4 worm cellular contexts compared by ENCODE assay signal in the genomic region with DNA sequence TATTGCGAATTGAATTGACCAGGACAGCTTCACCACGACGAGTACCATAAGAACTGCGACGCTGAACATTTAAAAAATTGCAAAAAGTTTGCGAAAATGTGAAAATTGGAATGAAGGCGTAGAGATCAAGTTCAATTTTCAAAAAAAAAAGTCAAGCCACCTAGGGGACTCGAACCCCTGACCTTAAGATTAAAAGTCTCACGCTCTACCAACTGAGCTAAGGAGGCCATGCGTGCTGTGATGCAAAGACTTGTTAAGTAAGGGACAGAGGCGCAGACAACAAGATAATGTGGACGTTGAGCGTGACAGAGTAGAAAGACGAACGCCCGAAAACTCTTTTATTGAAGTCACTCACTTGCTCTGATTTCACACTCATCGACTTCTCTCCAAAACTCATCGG.
TF ChIP-seq lines count a peak whose summit lies in the region.

No protein-coding gene starts in this region.

TF ChIP-seq in whole organism, L2 larva, 48 proteins besides CTCF, POLR2A, EP300 and RAD21 (continues in another document):
- TF ChIP-seq aly-2 (tag; optimal IDR thresholded peaks at IDR 0.05; lab: Kevin White, UChicago) (no peak), unc-55 (GFP tag; optimal IDR thresholded peaks at IDR 0.05; lab: Kevin White, UChicago) (peak; percentile 73), ztf-1 (GFP tag; conservative IDR thresholded peaks at IDR 0.05; lab: Robert Waterston, UW) (no peak), unc-39 (tag; optimal IDR thresholded peaks at IDR 0.05; lab: Kevin White, UChicago) (no peak), crh-2 (tag; optimal IDR thresholded peaks at IDR 0.05; lab: Kevin White, UChicago) (peak; percentile 68), peb-1 (tag; optimal IDR thresholded peaks at IDR 0.05; lab: Kevin White, UChicago) (no peak), blmp-1 (tag; optimal IDR thresholded peaks at IDR 0.05; lab: Kevin White, UChicago; ENCODE audit: insufficient read depth) (no peak), ztf-11 (tag; optimal IDR thresholded peaks at IDR 0.05; lab: Kevin White, UChicago) (no peak), ztf-4 (tag; optimal IDR thresholded peaks at IDR 0.05; lab: Kevin White, UChicago) (peak; percentile 40), skn-1 (tag; optimal IDR thresholded peaks at IDR 0.05; lab: Kevin White, UChicago) (no peak), lin-11 (tag; optimal IDR thresholded peaks at IDR 0.05; lab: Kevin White, UChicago) (peak; percentile 50), ama-1 (optimal IDR thresholded peaks at IDR 0.05; lab: Kevin White, UChicago) (no peak), zag-1 (tag; optimal IDR thresholded peaks at IDR 0.05; lab: Kevin White, UChicago) (peak; percentile 7), unc-62 (GFP tag; optimal IDR thresholded peaks at IDR 0.05; lab: Kevin White, UChicago) (no peak), nhr-21 (tag; optimal IDR thresholded peaks at IDR 0.05; lab: Kevin White, UChicago) (peak; percentile 2), nhr-25 (tag; optimal IDR thresholded peaks at IDR 0.05; lab: Kevin White, UChicago) (no peak), mab-5 (tag; optimal IDR thresholded peaks at IDR 0.05; lab: Kevin White, UChicago) (no peak), sma-3 (GFP tag; optimal IDR thresholded peaks at IDR 0.05; lab: Kevin White, UChicago) (no peak), nhr-77 (tag; optimal IDR thresholded peaks at IDR 0.05; lab: Kevin White, UChicago) (no peak), lin-39 (tag; optimal IDR thresholded peaks at IDR 0.05; lab: Kevin White, UChicago) (no peak), R02D3.7 (tag; optimal IDR thresholded peaks at IDR 0.05; lab: Kevin White, UChicago) (no peak), dmd-4 (tag; optimal IDR thresholded peaks at IDR 0.05; lab: Kevin White, UChicago) (no peak), mdl-1 (tag; optimal IDR thresholded peaks at IDR 0.05; lab: Kevin White, UChicago) (peak in 1 of 2 experiments; percentile 48)

TF ChIP-seq in whole organism, L4 larva, 104 proteins besides CTCF, POLR2A, EP300 and RAD21 (continues in another document):
- TF ChIP-seq mes-2 (tag; optimal IDR thresholded peaks at IDR 0.05; lab: Kevin White, UChicago; ENCODE audit: poor library complexity, severe bottlenecking) (peak; percentile 84), pha-4 (GFP tag; IDR thresholded peaks at IDR 0.05; lab: Robert Waterston, UW) (peak; percentile 89; the same call in 1 of the 2 replicates), pha-4 (tag; optimal IDR thresholded peaks at IDR 0.05; lab: Kevin White, UChicago) (no peak), ceh-44 (GFP tag; IDR thresholded peaks at IDR 0.05; lab: Robert Waterston, UW) (peak; percentile 91), ama-1 (optimal IDR thresholded peaks at IDR 0.05; lab: Kevin White, UChicago) (peak; percentile 14), nhr-76 (tag; optimal IDR thresholded peaks at IDR 0.05; lab: Kevin White, UChicago) (no peak), duxl-1 (tag; optimal IDR thresholded peaks at IDR 0.05; lab: Kevin White, UChicago; ENCODE audit: poor library complexity) (no peak), ztf-11 (tag; optimal IDR thresholded peaks at IDR 0.05; lab: Kevin White, UChicago) (no peak), ces-1 (GFP tag; optimal IDR thresholded peaks at IDR 0.05; lab: Kevin White, UChicago) (no peak), Y75B8A.6 (GFP tag; IDR thresholded peaks at IDR 0.05; lab: Robert Waterston, UW) (no peak), arid-1 (GFP tag; conservative IDR thresholded peaks at IDR 0.05; lab: Robert Waterston, UW) (peak; percentile 84), ceh-28 (tag; optimal IDR thresholded peaks at IDR 0.05; lab: Kevin White, UChicago) (no peak), fos-1 (tag; optimal IDR thresholded peaks at IDR 0.05; lab: Kevin White, UChicago) (no peak), mxl-3 (GFP tag; optimal IDR thresholded peaks at IDR 0.05; lab: Kevin White, UChicago) (no peak), skn-1 (tag; optimal IDR thresholded peaks at IDR 0.05; lab: Kevin White, UChicago) (no peak), saeg-2 (GFP tag; IDR thresholded peaks at IDR 0.05; lab: Robert Waterston, UW) (0 out of 2 replicates have a peak, but pooled peaks have one; percentile 22), nhr-42 (GFP tag; IDR thresholded peaks at IDR 0.05; lab: Robert Waterston, UW) (peak; percentile 52), unc-39 (tag; optimal IDR thresholded peaks at IDR 0.05; lab: Kevin White, UChicago) (no peak), spr-1 (tag; optimal IDR thresholded peaks at IDR 0.05; lab: Kevin White, UChicago) (peak; percentile 33), aha-1 (tag; lab: Kevin White, UChicago) (peak; percentile 85), F10B5.3 (tag; optimal IDR thresholded peaks at IDR 0.05; lab: Kevin White, UChicago) (peak; percentile 48), mxl-2 (GFP tag; conservative IDR thresholded peaks at IDR 0.05; lab: Robert Waterston, UW) (peak; percentile 75; the same call in 1 of the 2 replicates)

TF ChIP-seq in whole organism, late embryonic, 69 proteins besides CTCF, POLR2A, EP300 and RAD21 (continues in another document):
- no peak for TF ChIP-seq hlh-15 (tag; optimal IDR thresholded peaks at IDR 0.05; lab: Kevin White, UChicago)
- peak; percentile 52; the same call in 1 of the 2 replicates for TF ChIP-seq unc-3 (GFP tag; conservative IDR thresholded peaks at IDR 0.05; lab: Robert Waterston, UW)
- peak; percentile 44 for TF ChIP-seq unc-3 (tag; optimal IDR thresholded peaks at IDR 0.05; lab: Kevin White, UChicago)
- TF ChIP-seq nhr-11 (tag; optimal IDR thresholded peaks at IDR 0.05; lab: Kevin White, UChicago), result no peak
- TF ChIP-seq ceh-45 (GFP tag; IDR thresholded peaks at IDR 0.05; lab: Robert Waterston, UW), result peak; percentile 70
- peak; percentile 44 for TF ChIP-seq unc-86 (tag; optimal IDR thresholded peaks at IDR 0.05; lab: Kevin White, UChicago)
- TF ChIP-seq ceh-48 (tag; optimal IDR thresholded peaks at IDR 0.05; lab: Kevin White, UChicago), result peak; percentile 60
- TF ChIP-seq pha-2 (tag; optimal IDR thresholded peaks at IDR 0.05; lab: Kevin White, UChicago), result no peak
- TF ChIP-seq ceh-22 (tag; optimal IDR thresholded peaks at IDR 0.05; lab: Kevin White, UChicago), result no peak
- peak; percentile 76 for TF ChIP-seq sox-4 (tag; optimal IDR thresholded peaks at IDR 0.05; lab: Kevin White, UChicago)
- TF ChIP-seq ceh-14 (tag; optimal IDR thresholded peaks at IDR 0.05; lab: Kevin White, UChicago), result peak; percentile 47
- peak; percentile 63 for TF ChIP-seq syd-9 (tag; optimal IDR thresholded peaks at IDR 0.05; lab: Kevin White, UChicago)
- peak; percentile 58 for TF ChIP-seq hlh-30 (tag; optimal IDR thresholded peaks at IDR 0.05; lab: Kevin White, UChicago; ENCODE audit: insufficient read depth)
- peak; percentile 61 for TF ChIP-seq ref-2 (tag; optimal IDR thresholded peaks at IDR 0.05; lab: Kevin White, UChicago)
- TF ChIP-seq ceh-18 (tag; optimal IDR thresholded peaks at IDR 0.05; lab: Kevin White, UChicago), result peak; percentile 74
- TF ChIP-seq ceh-2 (tag; optimal IDR thresholded peaks at IDR 0.05; lab: Kevin White, UChicago), result peak; percentile 27
- peak; percentile 72 for TF ChIP-seq ztf-16 (tag; optimal IDR thresholded peaks at IDR 0.05; lab: Kevin White, UChicago)
- peak; percentile 33 for TF ChIP-seq F13H6.1 (tag; optimal IDR thresholded peaks at IDR 0.05; lab: Kevin White, UChicago)
- peak; percentile 75 for TF ChIP-seq madf-2 (tag; optimal IDR thresholded peaks at IDR 0.05; lab: Kevin White, UChicago)
- no peak for TF ChIP-seq ama-1 (optimal IDR thresholded peaks at IDR 0.05; lab: Kevin White, UChicago)
- TF ChIP-seq pqm-1 (tag; optimal IDR thresholded peaks at IDR 0.05; lab: Kevin White, UChicago), result no peak
- TF ChIP-seq tbx-7 (tag; optimal IDR thresholded peaks at IDR 0.05; lab: Kevin White, UChicago), result no peak
- TF ChIP-seq rnt-1 (tag; optimal IDR thresholded peaks at IDR 0.05; lab: Kevin White, UChicago), result peak; percentile 67
- no peak for TF ChIP-seq mec-3 (tag; optimal IDR thresholded peaks at IDR 0.05; lab: Kevin White, UChicago; ENCODE audit: borderline replicate concordance)

TF ChIP-seq in whole organism, mixed stage, embryonic, 35 proteins besides CTCF, POLR2A, EP300 and RAD21 (continues in another document):
- TF ChIP-seq elt-3 (tag; optimal IDR thresholded peaks at IDR 0.05; lab: Kevin White, UChicago) (no peak), nhr-76 (tag; optimal IDR thresholded peaks at IDR 0.05; lab: Kevin White, UChicago) (no peak), zip-8 (tag; optimal IDR thresholded peaks at IDR 0.05; lab: Kevin White, UChicago) (no peak), ceh-43 (GFP tag; optimal IDR thresholded peaks at IDR 0.05; lab: Kevin White, UChicago) (peak; percentile 64), nhr-237 (tag; optimal IDR thresholded peaks at IDR 0.05; lab: Kevin White, UChicago) (no peak), elt-1 (tag; optimal IDR thresholded peaks at IDR 0.05; lab: Kevin White, UChicago; ENCODE audit: borderline replicate concordance, insufficient read depth) (no peak), nhr-28 (tag; optimal IDR thresholded peaks at IDR 0.05; lab: Kevin White, UChicago) (peak; percentile 38), ceh-39 (tag; optimal IDR thresholded peaks at IDR 0.05; lab: Kevin White, UChicago) (no peak), tbx-8 (GFP tag; optimal IDR thresholded peaks at IDR 0.05; lab: Kevin White, UChicago) (peak; percentile 46), bed-3 (GFP tag; optimal IDR thresholded peaks at IDR 0.05; lab: Kevin White, UChicago) (peak; percentile 63), snpc-4 (tag; optimal IDR thresholded peaks at IDR 0.05; lab: Kevin White, UChicago) (no peak), sptf-1 (tag; optimal IDR thresholded peaks at IDR 0.05; lab: Kevin White, UChicago) (peak; percentile 87), lsy-2 (tag; optimal IDR thresholded peaks at IDR 0.05; lab: Kevin White, UChicago) (peak; percentile 45), mep-1 (tag; optimal IDR thresholded peaks at IDR 0.05; lab: Kevin White, UChicago) (peak; percentile 55), unc-120 (tag; optimal IDR thresholded peaks at IDR 0.05; lab: Kevin White, UChicago; ENCODE audit: poor library complexity, severe bottlenecking) (peak; percentile 80), mls-2 (tag; optimal IDR thresholded peaks at IDR 0.05; lab: Kevin White, UChicago) (peak; percentile 85), pha-4 (tag; optimal IDR thresholded peaks at IDR 0.05; lab: Kevin White, UChicago) (no peak), unc-39 (tag; optimal IDR thresholded peaks at IDR 0.05; lab: Kevin White, UChicago) (peak; percentile 13), lin-13 (tag; optimal IDR thresholded peaks at IDR 0.05; lab: Kevin White, UChicago) (peak; percentile 16), flh-1 (GFP tag; optimal IDR thresholded peaks at IDR 0.05; lab: Kevin White, UChicago) (peak; percentile 46), M03D4.4 (tag; optimal IDR thresholded peaks at IDR 0.05; lab: Kevin White, UChicago) (peak; percentile 81), mab-5 (tag; optimal IDR thresholded peaks at IDR 0.05; lab: Kevin White, UChicago) (no peak), nhr-12 (tag; optimal IDR thresholded peaks at IDR 0.05; lab: Kevin White, UChicago) (no peak), hlh-1 (tag; optimal IDR thresholded peaks at IDR 0.05; lab: Kevin White, UChicago) (peak; percentile 42), unc-62 (GFP tag; optimal IDR thresholded peaks at IDR 0.05; lab: Kevin White, UChicago) (no peak), drap-1 (GFP tag; optimal IDR thresholded peaks at IDR 0.05; lab: Kevin White, UChicago) (peak; percentile 61), nhr-2 (tag; optimal IDR thresholded peaks at IDR 0.05; lab: Kevin White, UChicago) (no peak), cnd-1 (tag; optimal IDR thresholded peaks at IDR 0.05; lab: Kevin White, UChicago) (peak; percentile 70)
